Worm (Caenorhabditis elegans): ENCODE measurements around the gene R05D3.9.
A peak's percentile ranks its signal among the peaks of the same experiment; 100 is the strongest.

The R05D3.9 gene

ce11 chrIII:8417192-8417967 lies 48.9 kb upstream of the R05D3.9 start (continued):
- no peak for TF ChIP-seq F49E8.2 (tag; optimal IDR thresholded peaks at IDR 0.05; ENCODE audit: borderline replicate concordance)
- no peak for TF ChIP-seq tra-1 (GFP tag; IDR thresholded peaks at IDR 0.05)
- TF ChIP-seq zip-11 (GFP tag; IDR thresholded peaks at IDR 0.05) = no peak
- TF ChIP-seq daf-8 (GFP tag; IDR thresholded peaks at IDR 0.05) = no peak
- TF ChIP-seq ztf-11 (tag; optimal IDR thresholded peaks at IDR 0.05) = no peak
- TF ChIP-seq Y75B8A.6 (GFP tag; IDR thresholded peaks at IDR 0.05) = no peak
- TF ChIP-seq F10B5.3 (tag; optimal IDR thresholded peaks at IDR 0.05) = peak; percentile 93
- TF ChIP-seq gei-8 (GFP tag; optimal IDR thresholded peaks at IDR 0.05) = peak; percentile 34
- peak; percentile 88 for TF ChIP-seq T20F7.1 (GFP tag; optimal IDR thresholded peaks at IDR 0.05)
- TF ChIP-seq ZK546.5 (tag; optimal IDR thresholded peaks at IDR 0.05) = peak in 1 of 2 experiments; percentile 57
- TF ChIP-seq lir-3 (tag; optimal IDR thresholded peaks at IDR 0.05) = peak; percentile 34
- TF ChIP-seq mep-1 (tag; optimal IDR thresholded peaks at IDR 0.05) = peak; percentile 96
- TF ChIP-seq lim-7 (GFP tag; IDR thresholded peaks at IDR 0.05) = no peak
- peak; percentile 53 for TF ChIP-seq pqm-1 (tag; optimal IDR thresholded peaks at IDR 0.05)
- TF ChIP-seq hif-1 (tag; optimal IDR thresholded peaks at IDR 0.05) = peak; percentile 39 to 73
- TF ChIP-seq unc-62 (GFP tag; optimal IDR thresholded peaks at IDR 0.05 in 1 of 2) = peak; percentile 71 to 100
- peak; percentile 83 for TF ChIP-seq unc-62 (tag; optimal IDR thresholded peaks at IDR 0.05)
- TF ChIP-seq D1046.2 (GFP tag; IDR thresholded peaks at IDR 0.05) = no peak
- TF ChIP-seq Y5F2A.4 (GFP tag; optimal IDR thresholded peaks at IDR 0.05) = no peak
- peak; percentile 31 for TF ChIP-seq spr-3 (GFP tag; optimal IDR thresholded peaks at IDR 0.05)
- TF ChIP-seq mxl-3 (GFP tag; optimal IDR thresholded peaks at IDR 0.05) = peak; percentile 70
- no peak for TF ChIP-seq ceh-62 (tag; optimal IDR thresholded peaks at IDR 0.05)
- no peak for TF ChIP-seq lin-29 (GFP tag; IDR thresholded peaks at IDR 0.05)
- peak; percentile 83 for TF ChIP-seq hlh-30 (tag; optimal IDR thresholded peaks at IDR 0.05; ENCODE audit: insufficient read depth)
- TF ChIP-seq nhr-102 (tag; optimal IDR thresholded peaks at IDR 0.05) = peak; percentile 90
- TF ChIP-seq nhr-42 (GFP tag; IDR thresholded peaks at IDR 0.05) = peak; percentile 39; the same call in 1 of the 2 replicates
- peak; percentile 83 for TF ChIP-seq spr-1 (tag; optimal IDR thresholded peaks at IDR 0.05)
- TF ChIP-seq unc-130 (GFP tag; optimal IDR thresholded peaks at IDR 0.05) = no peak
- TF ChIP-seq sdz-12 (GFP tag; optimal IDR thresholded peaks at IDR 0.05) = no peak
- TF ChIP-seq aly-2 (tag; optimal IDR thresholded peaks at IDR 0.05) = no peak
- TF ChIP-seq lin-13 (GFP tag; optimal IDR thresholded peaks at IDR 0.05) = peak; percentile 67
- no peak for TF ChIP-seq snpc-4 (tag; optimal IDR thresholded peaks at IDR 0.05)
- peak; percentile 77 for TF ChIP-seq php-3 (GFP tag; IDR thresholded peaks at IDR 0.05)
- TF ChIP-seq dmd-6 (GFP tag; IDR thresholded peaks at IDR 0.05) = peak; percentile 79
- peak; percentile 71 for TF ChIP-seq ceh-32 (tag; optimal IDR thresholded peaks at IDR 0.05; ENCODE audit: poor library complexity)
- TF ChIP-seq Y48G9A.11 (GFP tag; IDR thresholded peaks at IDR 0.05) = no peak
- TF ChIP-seq ztf-7 (tag; optimal IDR thresholded peaks at IDR 0.05) = peak; percentile 34
- no peak for TF ChIP-seq egl-27 (tag; optimal IDR thresholded peaks at IDR 0.05)
- TF ChIP-seq saeg-2 (GFP tag; IDR thresholded peaks at IDR 0.05) = no peak
- peak; percentile 95 for TF ChIP-seq dve-1 (tag; optimal IDR thresholded peaks at IDR 0.05; ENCODE audit: insufficient read depth)
- peak; percentile 64; the same call in 1 of the 2 replicates for TF ChIP-seq arid-1 (GFP tag; conservative IDR thresholded peaks at IDR 0.05)
- TF ChIP-seq lin-38 (GFP tag; IDR thresholded peaks at IDR 0.05) = peak; percentile 69
- peak; percentile 41 for TF ChIP-seq nhr-77 (tag; optimal IDR thresholded peaks at IDR 0.05)
- TF ChIP-seq lsy-2 (tag; optimal IDR thresholded peaks at IDR 0.05) = peak; percentile 97 to 98
- TF ChIP-seq dmd-9 (GFP tag; IDR thresholded peaks at IDR 0.05) = peak; percentile 23; the same call in 1 of the 2 replicates
- no peak for TF ChIP-seq ZK337.2 (GFP tag; IDR thresholded peaks at IDR 0.05)
- TF ChIP-seq nhr-10 (tag; optimal IDR thresholded peaks at IDR 0.05) = no peak
- TF ChIP-seq set-16 (GFP tag; IDR thresholded peaks at IDR 0.05) = peak; percentile 54
- no peak for TF ChIP-seq snpc-1.2 (GFP tag; IDR thresholded peaks at IDR 0.05)
